Worm (Caenorhabditis elegans) whole organism, L2 larva: ENCODE measurements around the gene K01D12.8.
"Not testable (repeated sequence)": the region's sequence is repeated elsewhere in the genome, so short reads cannot be mapped to it uniquely, and the experiment has no call there.

Experiments
- C34F6.9 ChIP-seq: fragments of 150-350 bp; optimal IDR thresholded peaks from 2 replicates; lab custom pipeline; 2014; ENCODE audit warnings: missing biosample characterization, missing genetic modification characterization
- F13H6.1 ChIP-seq: sonication (generic microtip); optimal IDR thresholded peaks from 2 replicates; lab custom pipeline; 2016; ENCODE audit warnings: missing genetic modification characterization, missing compliant biosample characterization
- Y55F3AM.14 ChIP-seq: fragments of 200-800 bp; sonication (Bioruptor generic); optimal IDR thresholded peaks from 2 replicates; lab custom pipeline; 2018; ENCODE audit warnings: mild to moderate bottlenecking, missing genetic modification characterization, missing compliant biosample characterization
- ZK546.5 ChIP-seq: sonication (generic microtip); optimal IDR thresholded peaks from 2 replicates; lab custom pipeline; 2017; ENCODE audit warnings: missing biosample characterization, missing genetic modification characterization
- alr-1 ChIP-seq: fragments of 150-350 bp; optimal IDR thresholded peaks from 2 replicates; lab custom pipeline; 2014; ENCODE audit warnings: missing biosample characterization, missing genetic modification characterization
- aly-2 ChIP-seq: fragments of 150-350 bp; optimal IDR thresholded peaks from 2 replicates; lab custom pipeline; 2014; ENCODE audit warnings: missing biosample characterization, missing genetic modification characterization
- ama-1 ChIP-seq: fragments of 150-350 bp; optimal IDR thresholded peaks from 2 replicates; lab custom pipeline; 2018; ENCODE audit warnings: inconsistent platforms
- blmp-1 ChIP-seq: sonication (generic microtip); optimal IDR thresholded peaks from 2 replicates; lab custom pipeline; 2017; ENCODE audit warnings: missing genetic modification characterization, mild to moderate bottlenecking, missing compliant biosample characterization, antibody characterized with exemption, moderate library complexity; ENCODE audit not compliant: insufficient read depth
- ceh-16 ChIP-seq: fragments of 150-350 bp; optimal IDR thresholded peaks from 2 replicates; lab custom pipeline; 2014; ENCODE audit warnings: missing biosample characterization, missing genetic modification characterization
- ceh-82 ChIP-seq: fragments of 150-350 bp; optimal IDR thresholded peaks from 2 replicates; lab custom pipeline; 2014; ENCODE audit warnings: missing biosample characterization, missing genetic modification characterization
- crh-2 ChIP-seq: sonication (generic microtip); optimal IDR thresholded peaks from 2 replicates; lab custom pipeline; 2017; ENCODE audit warnings: missing biosample characterization, missing genetic modification characterization
- dmd-4 ChIP-seq: sonication (generic microtip); optimal IDR thresholded peaks from 2 replicates; lab custom pipeline; 2017; ENCODE audit warnings: missing biosample characterization, missing genetic modification characterization
- fos-1 ChIP-seq: fragments of 150-350 bp; optimal IDR thresholded peaks from 2 replicates; lab custom pipeline; 2014; ENCODE audit warnings: missing biosample characterization, missing genetic modification characterization
- gmeb-1 ChIP-seq: fragments of 150-350 bp; optimal IDR thresholded peaks from 2 replicates; lab custom pipeline; 2014; ENCODE audit warnings: missing biosample characterization, missing genetic modification characterization
- lin-11 ChIP-seq: fragments of 150-350 bp; sonication (generic microtip); optimal IDR thresholded peaks from 2 replicates; lab custom pipeline; 2014; ENCODE audit warnings: missing biosample characterization, missing genetic modification characterization, inconsistent platforms, mixed read lengths
- lin-39 ChIP-seq: fragments of 150-350 bp; optimal IDR thresholded peaks from 2 replicates; lab custom pipeline; 2014; ENCODE audit warnings: missing biosample characterization, missing genetic modification reagents, missing genetic modification characterization
- mbf-1 ChIP-seq: sonication (generic microtip); optimal IDR thresholded peaks from 2 replicates; lab custom pipeline; 2017; ENCODE audit warnings: missing biosample characterization, missing genetic modification characterization
- mdl-1 ChIP-seq, 2 experiments: fragments of 150-350 bp in 1 of 2; sonication (generic microtip) in 1 of 2; optimal IDR thresholded peaks; 2 replicates each; lab custom pipeline; 2017; ENCODE audit warnings: missing biosample characterization in 2 of 2, missing genetic modification characterization in 2 of 2
- nhr-10 ChIP-seq: sonication (generic microtip); optimal IDR thresholded peaks from 2 replicates; lab custom pipeline; 2017; ENCODE audit warnings: missing biosample characterization, missing genetic modification characterization
- nhr-11 ChIP-seq: fragments of 150-350 bp; optimal IDR thresholded peaks from 2 replicates; lab custom pipeline; 2014; ENCODE audit warnings: missing biosample characterization, missing genetic modification characterization
- nhr-12 ChIP-seq: fragments of 150-350 bp; optimal IDR thresholded peaks from 2 replicates; lab custom pipeline; 2014; ENCODE audit warnings: missing biosample characterization, missing genetic modification characterization
- nhr-129 ChIP-seq: fragments of 150-350 bp; optimal IDR thresholded peaks from 2 replicates; lab custom pipeline; 2014; ENCODE audit warnings: missing biosample characterization, missing genetic modification characterization
- nhr-23 ChIP-seq: fragments of 150-350 bp; optimal IDR thresholded peaks from 2 replicates; lab custom pipeline; 2014; ENCODE audit warnings: missing biosample characterization, missing genetic modification reagents, missing genetic modification characterization
- nhr-25 ChIP-seq: fragments of 150-350 bp; sonication (generic microtip); optimal IDR thresholded peaks from 3 replicates; lab custom pipeline; 2014; ENCODE audit warnings: missing biosample characterization, missing genetic modification characterization
- nhr-77 ChIP-seq: fragments of 150-350 bp; optimal IDR thresholded peaks from 2 replicates; lab custom pipeline; 2014; ENCODE audit warnings: missing biosample characterization, missing genetic modification characterization
- peb-1 ChIP-seq: fragments of 150-350 bp; optimal IDR thresholded peaks from 2 replicates; lab custom pipeline; 2014; ENCODE audit warnings: missing biosample characterization, missing genetic modification characterization
- sem-4 ChIP-seq: fragments of 150-350 bp; optimal IDR thresholded peaks from 2 replicates; lab custom pipeline; 2014; ENCODE audit warnings: missing biosample characterization, missing genetic modification reagents, missing genetic modification characterization
- sma-3 ChIP-seq: sonication (generic microtip); optimal IDR thresholded peaks from 2 replicates; lab custom pipeline; 2016; ENCODE audit warnings: missing genetic modification reagents, missing genetic modification characterization, missing compliant biosample characterization
- sma-9 ChIP-seq, 2 experiments: fragments of 150-350 bp in 1 of 2; sonication (generic microtip) in 1 of 2; optimal IDR thresholded peaks; 2 replicates each; lab custom pipeline; 2014 to 2016; ENCODE audit warnings: missing genetic modification characterization in 2 of 2, mild to moderate bottlenecking in 1 of 2, missing biosample characterization in 1 of 2, missing compliant biosample characterization in 1 of 2, missing genetic modification reagents in 1 of 2, moderate library complexity in 1 of 2
- unc-55 ChIP-seq: fragments of 150-350 bp; sonication (generic microtip); optimal IDR thresholded peaks from 3 replicates; lab custom pipeline; 2014; ENCODE audit warnings: missing biosample characterization, missing genetic modification reagents, missing genetic modification characterization
- unc-62 ChIP-seq: fragments of 150-350 bp; optimal IDR thresholded peaks from 2 replicates; lab custom pipeline; 2014; ENCODE audit warnings: missing biosample characterization, missing genetic modification reagents, missing genetic modification characterization
- zag-1 ChIP-seq: fragments of 150-350 bp; optimal IDR thresholded peaks from 2 replicates; lab custom pipeline; 2014; ENCODE audit warnings: missing biosample characterization, missing genetic modification characterization
- ztf-1 ChIP-seq: fragments of 200-800 bp; sonication (Bioruptor generic); conservative IDR thresholded peaks from 2 replicates; pipeline ENCODE4 v1.3.6; 2022; ENCODE audit warnings: missing genetic modification characterization, missing compliant biosample characterization

K01D12.8 gene

DNA sequence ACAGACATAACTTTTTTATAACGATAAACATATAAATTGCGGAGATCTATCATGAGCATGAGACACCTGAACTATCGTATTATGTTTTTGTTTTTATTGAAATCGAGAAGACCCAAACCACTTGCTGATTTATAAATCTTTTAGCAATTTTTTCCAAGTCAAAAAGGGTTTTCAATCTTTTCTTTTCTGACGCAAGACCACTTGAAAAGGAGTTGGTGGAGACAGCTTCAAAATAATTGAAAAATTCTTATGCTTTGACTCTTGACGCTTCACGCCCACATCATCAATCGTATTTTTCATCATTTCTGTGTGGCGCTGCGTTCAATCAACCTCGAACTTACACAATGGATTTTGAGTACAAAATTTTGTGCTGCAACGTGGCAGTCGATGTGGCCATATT, 31.1 kb upstream of the K01D12.8 start, which contains the start of gene F23H12.7:
F23H12.7 (plus strand) TSS at position 301 of the 400 bp plus-strand sequence.
- no peak for TF ChIP-seq mbf-1 (tag; lab: Kevin White, UChicago)
- TF ChIP-seq aly-2 (tag; lab: Kevin White, UChicago) = no peak
- no peak for TF ChIP-seq ceh-16 (tag; lab: Kevin White, UChicago)
- no peak for TF ChIP-seq crh-2
- no peak for TF ChIP-seq nhr-10 (tag; lab: Kevin White, UChicago)
- TF ChIP-seq nhr-23 (tag; lab: Kevin White, UChicago) = no peak
- TF ChIP-seq lin-39 (tag; lab: Kevin White, UChicago) = no peak

DNA sequence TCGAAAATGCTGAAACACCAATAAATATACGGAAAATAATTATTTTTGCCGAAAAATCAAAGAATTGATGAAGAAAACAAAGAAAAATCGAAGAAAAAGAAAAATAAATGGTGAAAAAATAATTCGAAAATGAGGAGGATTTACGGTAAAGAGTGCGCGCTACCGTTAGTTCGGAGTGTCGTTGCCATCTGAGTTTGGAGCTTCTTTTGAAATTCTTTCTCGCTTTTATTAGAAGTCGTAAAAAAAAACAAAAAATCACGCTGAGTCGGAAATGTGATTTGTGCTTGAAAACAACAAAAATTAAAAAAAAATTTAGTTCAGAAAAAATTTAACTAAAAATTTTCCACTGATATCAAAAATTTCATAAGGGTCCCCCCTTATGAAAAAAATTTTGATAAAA, 28.2 kb upstream of the K01D12.8 start, which contains the start of gene F23H12.10:
F23H12.10 (minus strand) TSS at position 12 of the 400 bp plus-strand sequence.
- TF ChIP-seq nhr-129 (tag; lab: Kevin White, UChicago); ceh-82; Y55F3AM.14 (GFP tag; lab: Kevin White, UChicago): not testable (repeated sequence)

DNA sequence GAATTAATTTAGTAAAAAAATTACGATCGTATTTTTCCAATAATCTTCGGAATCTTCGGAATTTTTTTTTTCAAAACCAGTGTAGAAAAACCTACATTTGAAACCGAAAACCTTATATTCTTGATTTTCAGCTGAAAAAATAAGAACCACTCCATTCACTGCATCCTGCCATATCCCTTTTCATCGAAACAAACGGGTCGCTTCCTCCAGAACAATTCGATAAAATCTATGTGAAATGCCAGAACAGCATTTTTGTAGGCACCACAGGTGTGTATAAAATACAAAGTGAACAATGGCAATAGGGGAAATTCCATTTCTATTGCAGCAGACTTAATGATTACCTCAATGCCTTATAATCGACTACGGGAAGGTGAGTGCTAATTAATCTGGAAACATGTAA, 25.2 kb upstream of the K01D12.8 start, which contains the start of gene K01D12.1:
K01D12.1 (plus strand) TSS at position 301 of the 400 bp plus-strand sequence.
- TF ChIP-seq sem-4 (no peak), lin-11 (tag; lab: Kevin White, UChicago) (no peak), alr-1 (no peak), zag-1 (tag; lab: Kevin White, UChicago) (no peak), ama-1 (no peak), ztf-1 (GFP tag; lab: Robert Waterston, UW) (no peak), ZK546.5 (no peak), unc-62 (GFP tag; lab: Kevin White, UChicago) (no peak), sma-3 (GFP tag; lab: Kevin White, UChicago) (no peak), mdl-1 (tag; optimal IDR thresholded peaks at IDR 0.05; lab: Kevin White, UChicago) (no peak)
- TF ChIP-seq, all 48 proteins: peak for 0

DNA sequence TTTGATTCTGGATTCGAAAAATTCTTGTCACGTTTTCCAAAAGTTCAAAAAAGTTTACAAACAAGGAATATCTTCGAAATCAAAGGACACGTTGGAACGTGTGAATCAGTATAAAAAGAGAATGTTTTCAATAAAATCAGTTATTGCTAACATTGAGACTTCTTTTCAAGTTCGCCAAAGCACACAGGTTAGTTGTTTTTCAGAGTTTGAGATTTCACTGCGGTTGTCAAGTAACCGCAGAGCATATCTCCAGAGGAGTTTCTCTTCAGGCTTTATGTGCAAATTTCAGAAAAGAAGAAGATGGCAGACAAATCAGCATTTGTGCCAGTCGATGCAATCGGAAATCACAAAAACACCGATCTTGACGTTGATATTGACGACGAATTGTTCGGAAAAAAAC, 16.3 kb upstream of the K01D12.8 start, which contains the start of gene K01D12.15:
K01D12.15 (plus strand) TSS at position 301 of the 400 bp plus-strand sequence.
- no peak for TF ChIP-seq peb-1
- TF ChIP-seq C34F6.9 (tag; lab: Kevin White, UChicago) = no peak
- no peak for TF ChIP-seq nhr-11 (tag; lab: Kevin White, UChicago)
- no peak for TF ChIP-seq fos-1 (tag; lab: Kevin White, UChicago)
- TF ChIP-seq ceh-82 = no peak
- no peak for TF ChIP-seq unc-55 (GFP tag; lab: Kevin White, UChicago)
- no peak for TF ChIP-seq ztf-1 (GFP tag; lab: Robert Waterston, UW)
- no peak for TF ChIP-seq nhr-77 (tag; lab: Kevin White, UChicago)
- TF ChIP-seq sma-3 (GFP tag; lab: Kevin White, UChicago) = no peak
- no peak for TF ChIP-seq blmp-1 (tag; lab: Kevin White, UChicago)
- TF ChIP-seq nhr-25 (tag; lab: Kevin White, UChicago) = no peak
- TF ChIP-seq sma-9 (GFP tag; optimal IDR thresholded peaks at IDR 0.05; lab: Kevin White, UChicago) = no peak
- no peak for TF ChIP-seq sma-9 (tag; optimal IDR thresholded peaks at IDR 0.05; lab: Kevin White, UChicago)
- no peak for TF ChIP-seq mbf-1 (tag; lab: Kevin White, UChicago)

DNA sequence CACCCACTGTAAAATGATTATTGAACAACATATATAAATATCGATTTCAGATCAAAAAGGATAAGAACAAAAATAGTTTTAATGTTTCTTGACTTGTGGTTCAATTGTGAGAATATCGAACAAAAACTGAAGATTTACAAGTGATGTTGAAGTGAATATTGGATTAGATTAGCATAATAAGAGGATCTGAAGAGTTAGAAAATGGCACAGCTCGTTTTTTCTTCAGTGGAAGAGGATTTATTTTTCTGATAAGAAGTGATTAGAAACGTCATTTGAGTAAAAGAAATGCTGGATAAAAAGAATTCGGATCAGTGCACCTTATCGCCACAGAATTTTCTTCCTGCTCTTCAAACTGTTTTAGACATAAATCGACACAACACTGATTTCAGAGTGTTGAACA, 6.8 kb upstream of the K01D12.8 start, which contains the start of gene twk-14:
twk-14 (minus strand) TSS at position 8 of the 400 bp plus-strand sequence.
- no peak for TF ChIP-seq blmp-1 (tag; lab: Kevin White, UChicago)
- no peak for TF ChIP-seq nhr-12
- TF ChIP-seq ztf-1 (GFP tag; lab: Robert Waterston, UW) = no peak
- no peak for TF ChIP-seq ZK546.5
- TF ChIP-seq gmeb-1 (tag; lab: Kevin White, UChicago) = no peak
- no peak for TF ChIP-seq fos-1 (tag; lab: Kevin White, UChicago)
- no peak for TF ChIP-seq F13H6.1
- TF ChIP-seq dmd-4 = no peak
- TF ChIP-seq nhr-25 (tag; lab: Kevin White, UChicago) = no peak
- TF ChIP-seq nhr-77 (tag; lab: Kevin White, UChicago) = no peak
- TF ChIP-seq peb-1 = no peak
- TF ChIP-seq nhr-23 (tag; lab: Kevin White, UChicago) = no peak
